Fruit fly (Drosophila melanogaster): Measurements from ENCODE around the gene Hsp60B.

Hsp60B gene

DNA sequence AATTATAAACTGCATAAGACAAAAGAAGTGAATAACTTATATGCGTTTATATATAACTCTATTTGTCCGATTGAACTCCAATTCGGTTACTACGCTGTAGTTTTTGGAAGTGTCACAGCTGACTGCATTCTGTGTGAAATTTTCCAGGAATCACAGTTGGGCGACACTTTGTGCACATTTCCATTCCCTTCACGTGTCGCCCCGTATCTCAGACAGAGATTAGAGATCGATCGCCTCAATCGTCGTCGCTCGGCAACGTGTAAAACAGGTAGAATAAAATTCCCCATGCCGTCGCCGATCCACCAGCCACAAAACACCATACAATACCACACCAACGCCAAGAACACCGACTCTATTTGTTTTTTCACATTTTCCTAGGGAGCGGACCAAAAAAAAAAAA, 14.9 kb upstream of the Hsp60B start:
- TF ChIP-seq CG13204 (GFP tag; optimal IDR thresholded peaks at IDR 0.05) (no peak), EcR (GFP tag; optimal IDR thresholded peaks at IDR 0.05) (no peak), CG8301 (tag; optimal IDR thresholded peaks at IDR 0.05) (no peak), CG32121 (GFP tag; IDR thresholded peaks at IDR 0.05) (no peak), CG34367 (tag; optimal IDR thresholded peaks at IDR 0.05) (no peak), CG15710 (tag; optimal IDR thresholded peaks at IDR 0.05) (no peak), CG9948 (tag; optimal IDR thresholded peaks at IDR 0.05) (no peak), Pif1B (GFP tag; optimal IDR thresholded peaks at IDR 0.05) (no peak), CG8159 (tag; optimal IDR thresholded peaks at IDR 0.05) (no peak), D1 (tag; optimal IDR thresholded peaks at IDR 0.05) (no peak), CG4496 (GFP tag; IDR thresholded peaks at IDR 0.05) (no peak), Snoo (tag; optimal IDR thresholded peaks at IDR 0.05) (no peak), fd96Ca (GFP tag; IDR thresholded peaks at IDR 0.05) (no peak), CG14655 (GFP tag; optimal IDR thresholded peaks at IDR 0.05) (no peak), Ets98B (GFP tag; IDR thresholded peaks at IDR 0.05) (no peak), rn (GFP tag; IDR thresholded peaks at IDR 0.05) (no peak), CG12605 (GFP tag; IDR thresholded peaks at IDR 0.05) (no peak), CG17806 (tag; optimal IDR thresholded peaks at IDR 0.05) (no peak), CG10348 (GFP tag; IDR thresholded peaks at IDR 0.05) (no peak)

DNA sequence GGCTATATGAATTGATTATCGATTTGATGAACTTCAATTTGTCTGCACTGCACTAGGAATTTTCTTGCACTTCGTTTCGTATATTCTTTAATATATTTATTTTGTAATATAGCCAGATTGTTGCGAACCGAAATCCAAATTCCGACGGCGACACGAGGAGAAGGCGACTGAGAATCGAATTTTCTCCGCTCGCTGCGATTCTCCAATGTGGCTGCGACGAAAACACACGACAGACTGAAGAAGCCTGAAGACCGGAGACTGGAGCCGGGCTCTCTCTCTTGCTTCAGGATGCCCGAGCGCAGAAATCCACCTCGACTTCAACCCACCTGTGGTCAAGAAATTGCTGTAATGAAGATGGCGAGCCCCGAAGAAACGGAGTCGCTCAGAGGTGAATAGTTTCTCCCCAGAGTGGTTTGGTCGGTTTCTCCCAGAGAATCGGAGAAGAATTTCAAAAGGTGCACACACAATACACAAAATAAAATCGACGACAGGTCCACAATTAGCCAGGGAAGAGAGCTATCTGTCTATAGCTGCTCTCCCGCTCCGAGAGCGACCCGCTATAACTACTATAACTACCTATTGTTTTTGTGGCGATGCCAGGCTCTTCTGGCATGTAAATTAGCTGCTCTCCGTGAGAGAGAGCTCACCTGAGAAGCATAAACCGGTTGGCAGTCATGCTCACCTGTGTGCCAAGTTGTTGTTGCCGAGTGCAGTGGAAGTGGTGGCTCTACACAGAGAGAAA, 13.2 kb upstream of the Hsp60B start, which contains the start of gene ds:
Gene ds (minus strand): TSS at position 237 of the 742 bp plus-strand sequence.
- TF ChIP-seq D1 (tag; optimal IDR thresholded peaks at IDR 0.05) (no peak), CG4496 (GFP tag; IDR thresholded peaks at IDR 0.05) (0 out of 3 replicates have a peak, but pooled peaks have one; percentile 20)

DNA sequence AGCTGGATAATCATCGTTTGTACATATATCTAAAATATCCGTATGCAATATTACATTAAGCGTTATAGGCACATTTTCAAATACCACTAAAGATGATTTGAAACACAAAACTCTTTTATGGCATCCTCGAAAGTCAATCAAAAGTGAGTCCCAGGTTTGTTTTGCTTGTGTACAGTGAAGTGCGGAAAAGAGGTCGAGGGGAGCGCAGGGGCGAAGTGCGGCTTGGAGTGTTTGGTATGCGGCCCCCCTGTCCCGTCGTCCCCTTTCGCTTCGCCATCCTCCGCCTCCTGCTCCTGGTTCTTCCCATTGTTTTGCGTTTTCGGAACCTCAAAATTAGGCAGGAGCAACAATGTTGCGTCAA, 12.7 kb upstream of the Hsp60B start:
- TF ChIP-seq CG8159 (tag; optimal IDR thresholded peaks at IDR 0.05) (peak; percentile 97), CG32121 (GFP tag; IDR thresholded peaks at IDR 0.05) (peak; percentile 96), CG17806 (tag; optimal IDR thresholded peaks at IDR 0.05) (peak; percentile 98), rn (GFP tag; IDR thresholded peaks at IDR 0.05) (peak; percentile 96), Pif1B (GFP tag; optimal IDR thresholded peaks at IDR 0.05) (peak; percentile 98), D1 (tag; optimal IDR thresholded peaks at IDR 0.05) (peak; percentile 96), CG8301 (tag; optimal IDR thresholded peaks at IDR 0.05) (peak; percentile 99), CG15710 (tag; optimal IDR thresholded peaks at IDR 0.05) (peak; percentile 95), CG14655 (GFP tag; optimal IDR thresholded peaks at IDR 0.05) (peak; percentile 98), CG4496 (GFP tag; IDR thresholded peaks at IDR 0.05) (peak; percentile 98), Pif1A (GFP tag; optimal IDR thresholded peaks at IDR 0.05) (peak; percentile 99), Ets98B (GFP tag; IDR thresholded peaks at IDR 0.05) (peak; percentile 97), CG10348 (GFP tag; IDR thresholded peaks at IDR 0.05) (peak; percentile 88), CG12605 (GFP tag; IDR thresholded peaks at IDR 0.05) (peak; percentile 94), CG34367 (tag; optimal IDR thresholded peaks at IDR 0.05) (peak; percentile 98), CG13204 (GFP tag; optimal IDR thresholded peaks at IDR 0.05) (peak; percentile 89), EcR (GFP tag; optimal IDR thresholded peaks at IDR 0.05) (peak; percentile 68), gl (tag; optimal IDR thresholded peaks at IDR 0.05) (peak; percentile 95), CG9948 (tag; optimal IDR thresholded peaks at IDR 0.05) (peak; percentile 98), fd96Ca (GFP tag; IDR thresholded peaks at IDR 0.05) (peak; percentile 98), Snoo (tag; optimal IDR thresholded peaks at IDR 0.05) (peak; percentile 98)

DNA sequence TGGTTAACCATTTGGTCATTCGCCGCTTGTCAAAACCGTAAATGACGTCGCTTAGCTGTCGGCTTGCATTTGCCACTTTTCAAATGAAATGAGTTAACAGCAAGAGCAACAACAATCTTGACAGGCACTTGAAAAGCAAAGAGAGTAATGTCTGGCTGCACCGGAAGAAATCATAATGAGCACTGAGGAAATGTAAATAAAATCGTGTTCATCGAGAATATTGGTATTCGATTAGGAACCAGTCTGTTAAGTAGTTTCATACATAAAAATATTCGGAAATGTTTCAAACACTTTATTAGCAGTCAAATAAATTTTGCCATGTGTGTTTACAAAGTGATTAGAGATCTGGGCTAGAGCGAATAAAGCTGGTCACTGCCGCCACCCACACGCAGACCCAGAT, 11.6 kb upstream of the Hsp60B start:
- no peak for TF ChIP-seq CG10348 (GFP tag; IDR thresholded peaks at IDR 0.05)
- peak; percentile 61 for TF ChIP-seq CG32121 (GFP tag; IDR thresholded peaks at IDR 0.05)
- no peak for TF ChIP-seq Snoo (tag; optimal IDR thresholded peaks at IDR 0.05)
- TF ChIP-seq CG14655 (GFP tag; optimal IDR thresholded peaks at IDR 0.05): peak; percentile 50
- TF ChIP-seq EcR (GFP tag; optimal IDR thresholded peaks at IDR 0.05): no peak
- TF ChIP-seq fd96Ca (GFP tag; IDR thresholded peaks at IDR 0.05): peak; percentile 65; the same call in 2 of the 3 replicates
- no peak for TF ChIP-seq CG15710 (tag; optimal IDR thresholded peaks at IDR 0.05)
- no peak for TF ChIP-seq D1 (tag; optimal IDR thresholded peaks at IDR 0.05)
- no peak for TF ChIP-seq CG17806 (tag; optimal IDR thresholded peaks at IDR 0.05)
- no peak for TF ChIP-seq CG12605 (GFP tag; IDR thresholded peaks at IDR 0.05)
- TF ChIP-seq CG4496 (GFP tag; IDR thresholded peaks at IDR 0.05): peak; percentile 67; the same call in 2 of the 3 replicates
- TF ChIP-seq Pif1B (GFP tag; optimal IDR thresholded peaks at IDR 0.05): no peak
- no peak for TF ChIP-seq CG34367 (tag; optimal IDR thresholded peaks at IDR 0.05)
- TF ChIP-seq CG8301 (tag; optimal IDR thresholded peaks at IDR 0.05): peak; percentile 56
- TF ChIP-seq CG9948 (tag; optimal IDR thresholded peaks at IDR 0.05): no peak
- no peak for TF ChIP-seq gl (tag; optimal IDR thresholded peaks at IDR 0.05)
- no peak for TF ChIP-seq CG13204 (GFP tag; optimal IDR thresholded peaks at IDR 0.05)
- TF ChIP-seq CG8159 (tag; optimal IDR thresholded peaks at IDR 0.05): no peak
- TF ChIP-seq rn (GFP tag; IDR thresholded peaks at IDR 0.05): no peak
- peak; percentile 36 for TF ChIP-seq Pif1A (GFP tag; optimal IDR thresholded peaks at IDR 0.05)
- peak; percentile 56 for TF ChIP-seq Ets98B (GFP tag; IDR thresholded peaks at IDR 0.05)

DNA sequence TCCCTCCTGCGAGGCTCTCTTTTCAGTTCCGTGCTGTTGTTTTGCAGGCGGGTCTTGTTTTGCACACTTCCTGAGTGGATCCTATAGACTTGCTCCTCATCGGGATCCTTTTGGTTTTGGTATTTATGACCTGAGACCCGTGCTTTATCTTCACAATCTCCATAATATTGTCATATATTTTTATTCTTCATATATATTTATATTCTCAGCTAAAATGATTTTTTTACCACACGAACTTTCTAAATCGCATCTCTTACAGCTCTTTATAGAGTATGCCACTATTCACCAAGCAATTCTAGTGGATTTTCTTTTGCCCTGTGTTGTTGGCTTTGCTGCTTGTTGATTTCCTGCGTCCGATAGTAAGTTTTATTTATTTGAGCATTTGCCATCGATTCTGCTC, 10.4 kb upstream of the Hsp60B start:
- TF ChIP-seq CG8159 (tag; optimal IDR thresholded peaks at IDR 0.05) (peak; percentile 67), CG14655 (GFP tag; optimal IDR thresholded peaks at IDR 0.05) (peak; percentile 35), EcR (GFP tag; optimal IDR thresholded peaks at IDR 0.05) (no peak), CG15710 (tag; optimal IDR thresholded peaks at IDR 0.05) (peak; percentile 48), CG9948 (tag; optimal IDR thresholded peaks at IDR 0.05) (peak; percentile 55), gl (tag; optimal IDR thresholded peaks at IDR 0.05) (no peak), Pif1A (GFP tag; optimal IDR thresholded peaks at IDR 0.05) (peak; percentile 4), CG10348 (GFP tag; IDR thresholded peaks at IDR 0.05) (no peak), D1 (tag; optimal IDR thresholded peaks at IDR 0.05) (peak; percentile 23), Pif1B (GFP tag; optimal IDR thresholded peaks at IDR 0.05) (peak; percentile 27), CG34367 (tag; optimal IDR thresholded peaks at IDR 0.05) (peak; percentile 11), Ets98B (GFP tag; IDR thresholded peaks at IDR 0.05) (no peak), CG13204 (GFP tag; optimal IDR thresholded peaks at IDR 0.05) (no peak), CG32121 (GFP tag; IDR thresholded peaks at IDR 0.05) (no peak), Snoo (tag; optimal IDR thresholded peaks at IDR 0.05) (no peak), CG17806 (tag; optimal IDR thresholded peaks at IDR 0.05) (peak; percentile 53), CG8301 (tag; optimal IDR thresholded peaks at IDR 0.05) (peak; percentile 9), CG4496 (GFP tag; IDR thresholded peaks at IDR 0.05) (0 out of 3 replicates have a peak, but pooled peaks have one; percentile 24)

Data from whole organism, pupa.